Worm (Caenorhabditis elegans) whole organism, midembryonic: Measurements from ENCODE around the gene Y82E9BR.14.

Source experiments
- T22C8.4 ChIP-seq: fragments of 200-800 bp; sonication (Bioruptor generic); IDR thresholded peaks from 2 replicates; pipeline ENCODE4 v1.3.6; 2022; ENCODE audit warnings: missing genetic modification characterization, missing compliant biosample characterization
- cog-1 ChIP-seq: sonication (generic microtip); optimal IDR thresholded peaks from 2 replicates; lab custom pipeline; 2016; ENCODE audit warnings: missing genetic modification characterization, missing compliant biosample characterization
- flt-1 ChIP-seq: fragments of 200-800 bp; sonication (Bioruptor generic); IDR thresholded peaks from 2 replicates; pipeline ENCODE4 v1.3.6; 2022; ENCODE audit warnings: missing genetic modification characterization, missing compliant biosample characterization
- klf-2 ChIP-seq: fragments of 200-800 bp; sonication (Bioruptor generic); conservative IDR thresholded peaks from 2 replicates; pipeline ENCODE4 v1.3.6; 2022; ENCODE audit warnings: missing genetic modification reagents, missing genetic modification characterization, missing compliant biosample characterization
- med-1 ChIP-seq: sonication (generic microtip); optimal IDR thresholded peaks from 2 replicates; lab custom pipeline; 2017; ENCODE audit warnings: missing genetic modification characterization, mild to moderate bottlenecking, missing compliant biosample characterization, antibody characterized with exemption, missing genetic modification reagents; ENCODE audit not compliant: insufficient read depth
- ref-1 ChIP-seq: fragments of 200-800 bp; sonication (Bioruptor generic); conservative IDR thresholded peaks from 2 replicates; pipeline ENCODE4 v1.3.6; 2022; ENCODE audit warnings: missing genetic modification reagents, missing genetic modification characterization, missing compliant biosample characterization
- tab-1 ChIP-seq: fragments of 200-800 bp; sonication (Bioruptor generic); IDR thresholded peaks from 2 replicates; pipeline ENCODE4 v1.3.6; 2022; ENCODE audit warnings: missing genetic modification characterization, missing compliant biosample characterization
- ztf-23 ChIP-seq: fragments of 200-800 bp; sonication (Bioruptor generic); IDR thresholded peaks from 2 replicates; pipeline ENCODE4 v1.3.6; 2022; ENCODE audit warnings: missing genetic modification reagents, missing genetic modification characterization, missing compliant biosample characterization
- ztf-29 ChIP-seq: fragments of 200-800 bp; sonication (Bioruptor generic); IDR thresholded peaks from 2 replicates; pipeline ENCODE4 v1.3.6; 2022; ENCODE audit warnings: missing genetic modification reagents, missing genetic modification characterization, missing compliant biosample characterization

Y82E9BR.14 gene

DNA sequence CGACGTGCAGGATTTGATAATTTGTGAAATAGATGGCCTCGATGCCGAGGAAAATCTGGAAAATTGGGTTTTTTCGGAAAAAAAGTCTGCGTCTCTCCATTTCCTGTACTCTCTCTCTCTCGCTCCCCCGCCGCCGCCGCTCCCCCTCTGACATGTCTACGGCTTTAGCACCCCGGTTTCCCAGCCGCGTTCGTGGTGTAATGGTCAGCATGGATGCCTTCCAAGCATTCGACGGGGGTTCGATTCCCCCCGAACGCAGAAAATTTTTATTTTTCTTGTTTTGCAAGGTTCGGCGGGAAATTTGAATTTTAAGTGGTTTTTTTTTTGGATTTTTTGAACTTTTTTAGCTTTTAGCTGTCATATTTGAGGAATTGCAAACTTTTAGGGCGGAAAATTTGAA is 10.4 kb upstream of the Y82E9BR.14 start:
- TF ChIP-seq cog-1 (tag; lab: Kevin White, UChicago) (peak; percentile 73), ref-1 (GFP tag; lab: Robert Waterston, UW) (peak; percentile 70), med-1 (GFP tag; lab: Kevin White, UChicago) (no peak), T22C8.4 (GFP tag; lab: Robert Waterston, UW) (peak; percentile 72), klf-2 (GFP tag; lab: Robert Waterston, UW) (peak; percentile 80), ztf-23 (GFP tag; lab: Robert Waterston, UW) (peak; percentile 90), ztf-29 (GFP tag; lab: Robert Waterston, UW) (peak; percentile 64), flt-1 (peak; percentile 77), tab-1 (GFP tag; lab: Robert Waterston, UW) (peak; percentile 87)

DNA sequence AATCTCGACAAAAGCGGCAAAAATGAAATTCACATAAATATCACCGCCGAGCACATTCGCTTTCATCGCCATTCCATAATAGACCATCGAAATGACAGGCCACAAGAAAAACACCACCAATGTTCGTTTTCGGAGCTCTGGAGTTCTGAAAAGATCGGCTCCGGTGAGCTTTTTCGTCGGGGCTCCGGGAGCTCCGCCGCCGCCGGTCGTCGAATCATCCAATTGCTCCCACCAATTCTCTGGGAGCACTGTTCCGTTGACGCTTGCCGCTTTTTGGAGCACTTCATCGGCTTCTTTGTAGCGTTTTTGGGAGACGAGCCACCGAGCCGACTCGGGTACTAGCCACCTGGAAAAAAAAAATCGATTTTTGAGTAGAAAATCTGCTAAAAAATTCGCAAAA is 7.5 kb upstream of the Y82E9BR.14 start:
- TF ChIP-seq tab-1 (GFP tag; lab: Robert Waterston, UW) (no peak), med-1 (GFP tag; lab: Kevin White, UChicago) (no peak), ref-1 (GFP tag; lab: Robert Waterston, UW) (no peak)

DNA sequence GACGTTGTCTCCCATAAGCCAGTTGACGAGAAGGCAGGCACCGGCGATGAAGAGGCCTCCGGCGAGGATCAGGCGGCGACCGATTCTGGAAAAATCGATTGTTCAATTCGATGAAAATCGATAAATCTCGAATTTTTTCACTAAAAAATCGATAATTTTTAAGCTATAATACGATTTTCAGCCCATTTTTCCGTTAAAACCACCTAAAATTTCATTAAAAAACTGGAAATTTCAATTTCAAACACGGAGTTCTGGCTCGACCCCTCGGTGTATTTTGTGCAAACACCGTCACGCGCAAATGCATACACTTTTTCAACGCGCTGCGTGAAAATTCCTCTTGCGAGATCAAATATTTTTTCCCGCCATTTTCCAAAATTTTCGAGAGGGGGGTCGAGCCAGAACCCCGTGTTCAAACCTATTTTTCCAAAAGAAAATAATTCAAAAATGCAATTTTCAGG is 6.5 kb upstream of the Y82E9BR.14 start:
- TF ChIP-seq T22C8.4 (GFP tag; lab: Robert Waterston, UW), result peak; percentile 57

DNA sequence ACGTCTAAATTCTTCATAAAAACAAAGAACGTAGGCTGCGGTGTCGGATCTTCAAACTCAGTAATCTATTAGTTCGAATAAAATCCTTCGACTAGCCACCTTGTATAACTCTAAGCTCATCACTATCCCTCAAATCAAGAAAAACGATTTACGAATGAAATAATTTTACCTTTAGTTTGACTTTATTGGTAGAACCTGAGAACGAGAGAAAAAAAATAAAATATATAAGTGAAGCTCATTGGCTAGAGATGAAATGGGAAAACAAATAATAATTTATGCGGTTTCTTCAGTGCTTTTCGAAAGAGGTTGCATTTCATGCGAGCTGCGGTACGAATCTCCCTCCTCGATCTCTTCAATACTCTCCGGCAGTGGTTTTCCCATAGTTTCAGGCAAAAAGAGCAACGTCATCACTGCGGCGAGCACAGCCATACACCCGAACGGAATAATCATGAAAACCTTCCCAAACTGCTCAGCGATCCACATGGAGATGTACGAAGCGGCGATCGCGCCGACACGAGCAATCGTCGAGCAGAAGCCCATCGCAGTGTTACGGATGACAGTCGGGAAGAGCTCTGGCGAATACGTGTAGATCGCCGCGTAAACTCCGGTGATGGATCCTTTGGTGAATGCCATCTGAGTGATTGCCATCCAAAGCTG is 5.9 kb upstream of the Y82E9BR.14 start:
- TF ChIP-seq med-1 (GFP tag; lab: Kevin White, UChicago), result no peak
- TF ChIP-seq flt-1, result 0 out of 2 replicates have a peak, but pooled peaks have one; percentile 73
- no peak for TF ChIP-seq ztf-23 (GFP tag; lab: Robert Waterston, UW)
- TF ChIP-seq tab-1 (GFP tag; lab: Robert Waterston, UW), result no peak
- TF ChIP-seq ref-1 (GFP tag; lab: Robert Waterston, UW), result no peak

DNA sequence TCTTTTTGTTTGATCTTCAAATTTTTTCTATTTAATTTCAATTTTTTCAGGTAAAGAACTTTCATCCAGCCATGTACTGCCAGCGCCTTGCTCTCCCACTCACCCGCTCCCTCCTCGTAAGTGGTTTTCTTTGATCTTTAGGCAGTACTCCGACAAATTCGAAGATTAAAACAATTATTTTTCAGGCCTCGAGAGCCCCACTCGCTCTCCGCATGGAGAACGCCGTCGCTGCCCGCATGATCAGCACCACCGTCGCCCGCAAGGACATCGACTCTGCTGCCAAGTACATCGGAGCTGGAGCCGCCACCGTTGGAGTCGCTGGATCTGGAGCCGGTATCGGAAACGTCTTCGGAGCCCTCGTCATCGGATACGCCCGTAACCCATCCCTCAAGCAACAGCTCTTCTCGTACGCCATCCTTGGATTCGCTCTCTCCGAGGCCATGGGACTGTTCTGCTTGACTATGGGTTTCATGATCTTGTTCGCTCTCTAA is 5.3 kb upstream of the Y82E9BR.14 start, which contains the start of gene Y82E9BR.3:
Y82E9BR.3 (plus strand) TSS at position 51 of the 491 bp plus-strand sequence.
- no peak for TF ChIP-seq ztf-29 (GFP tag; lab: Robert Waterston, UW)
- no peak for TF ChIP-seq klf-2 (GFP tag; lab: Robert Waterston, UW)
- TF ChIP-seq flt-1, result no peak
- TF ChIP-seq tab-1 (GFP tag; lab: Robert Waterston, UW), result no peak
- no peak for TF ChIP-seq med-1 (GFP tag; lab: Kevin White, UChicago)
- TF ChIP-seq ref-1 (GFP tag; lab: Robert Waterston, UW), result no peak
- no peak for TF ChIP-seq cog-1 (tag; lab: Kevin White, UChicago)
- TF ChIP-seq ztf-23 (GFP tag; lab: Robert Waterston, UW), result no peak
- TF ChIP-seq T22C8.4 (GFP tag; lab: Robert Waterston, UW), result no peak

DNA sequence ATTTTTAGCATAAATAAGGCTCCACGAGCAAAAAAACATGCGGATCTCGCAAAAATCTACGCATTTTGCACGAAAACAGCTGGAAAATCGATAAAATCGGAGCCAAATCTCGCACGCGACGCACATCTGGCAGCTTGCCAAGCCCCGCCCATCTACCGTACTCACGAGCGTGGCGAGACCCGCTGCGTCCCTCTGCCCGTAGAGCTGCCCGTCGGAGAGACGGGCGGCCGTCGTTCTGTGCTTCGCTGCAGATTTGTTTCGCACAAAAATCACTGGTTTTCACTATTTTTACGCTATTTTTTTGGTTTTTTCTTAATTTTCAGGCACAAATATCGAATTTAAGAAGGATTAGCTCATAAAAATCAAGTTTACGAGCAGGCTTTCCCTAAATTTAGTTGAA is 4.8 kb upstream of the Y82E9BR.14 start:
- TF ChIP-seq ztf-29 (GFP tag; lab: Robert Waterston, UW) (0 out of 2 replicates have a peak, but pooled peaks have one; percentile 18), T22C8.4 (GFP tag; lab: Robert Waterston, UW) (peak; percentile 58), ztf-23 (GFP tag; lab: Robert Waterston, UW) (0 out of 2 replicates have a peak, but pooled peaks have one; percentile 39), flt-1 (peak; percentile 76; the same call in 1 of the 2 replicates), tab-1 (GFP tag; lab: Robert Waterston, UW) (no peak), ref-1 (GFP tag; lab: Robert Waterston, UW) (no peak), cog-1 (tag; lab: Kevin White, UChicago) (peak; percentile 45), med-1 (GFP tag; lab: Kevin White, UChicago) (peak; percentile 21)

DNA sequence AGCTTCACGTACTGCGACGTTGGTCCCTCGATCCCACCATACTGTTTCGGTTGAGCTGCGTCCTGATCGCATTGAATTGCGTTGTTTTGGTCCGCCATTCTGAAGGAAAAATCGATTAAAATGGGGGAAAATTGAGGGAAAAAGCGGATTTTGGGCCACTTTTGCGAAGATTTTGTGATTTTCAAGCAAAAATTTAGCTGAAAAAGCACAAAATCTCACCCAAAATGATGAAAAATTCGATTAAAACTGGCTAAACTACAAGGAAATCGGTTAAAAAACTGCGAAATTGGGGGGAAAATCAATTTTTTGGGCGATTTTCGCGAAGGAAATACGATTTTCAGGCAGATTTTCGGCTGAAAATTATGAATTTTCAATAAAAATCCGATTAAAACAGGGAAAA is 3.2 kb upstream of the Y82E9BR.14 start, which contains the start of gene elc-1:
elc-1 (minus strand) TSS at position 101 of the 400 bp plus-strand sequence.
- TF ChIP-seq ref-1 (GFP tag; lab: Robert Waterston, UW), result no peak
- no peak for TF ChIP-seq ztf-29 (GFP tag; lab: Robert Waterston, UW)
- no peak for TF ChIP-seq ztf-23 (GFP tag; lab: Robert Waterston, UW)
- TF ChIP-seq klf-2 (GFP tag; lab: Robert Waterston, UW), result no peak
- no peak for TF ChIP-seq cog-1 (tag; lab: Kevin White, UChicago)
- no peak for TF ChIP-seq tab-1 (GFP tag; lab: Robert Waterston, UW)
- TF ChIP-seq med-1 (GFP tag; lab: Kevin White, UChicago), result no peak
- no peak for TF ChIP-seq T22C8.4 (GFP tag; lab: Robert Waterston, UW)
- TF ChIP-seq flt-1, result no peak

DNA sequence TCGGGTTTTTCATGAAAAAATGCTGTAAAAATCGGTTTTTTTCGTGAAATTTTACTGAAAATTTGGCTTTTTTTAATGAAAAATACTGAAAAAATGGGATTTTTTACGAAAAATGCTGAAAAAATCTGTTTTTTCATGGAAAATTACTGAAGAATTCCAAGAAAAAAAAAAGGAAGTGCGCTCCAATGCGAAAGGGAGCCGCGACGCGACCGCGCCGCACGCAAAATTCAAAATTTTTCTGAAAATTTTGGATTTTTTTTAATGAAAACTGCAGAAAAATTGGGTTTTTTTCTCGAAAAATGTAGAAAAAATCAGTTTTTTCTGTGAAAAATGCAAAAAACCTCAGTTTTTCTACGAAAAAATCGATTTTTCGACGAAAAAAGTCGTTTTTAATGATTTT is 2.7 kb upstream of the Y82E9BR.14 start:
- no peak for TF ChIP-seq klf-2 (GFP tag; lab: Robert Waterston, UW)
- TF ChIP-seq tab-1 (GFP tag; lab: Robert Waterston, UW), result no peak
- TF ChIP-seq T22C8.4 (GFP tag; lab: Robert Waterston, UW), result no peak
- TF ChIP-seq ztf-23 (GFP tag; lab: Robert Waterston, UW), result no peak
- no peak for TF ChIP-seq med-1 (GFP tag; lab: Kevin White, UChicago)
- TF ChIP-seq ztf-29 (GFP tag; lab: Robert Waterston, UW), result no peak
- no peak for TF ChIP-seq ref-1 (GFP tag; lab: Robert Waterston, UW)
- TF ChIP-seq flt-1, result no peak
- TF ChIP-seq cog-1 (tag; lab: Kevin White, UChicago), result no peak

DNA sequence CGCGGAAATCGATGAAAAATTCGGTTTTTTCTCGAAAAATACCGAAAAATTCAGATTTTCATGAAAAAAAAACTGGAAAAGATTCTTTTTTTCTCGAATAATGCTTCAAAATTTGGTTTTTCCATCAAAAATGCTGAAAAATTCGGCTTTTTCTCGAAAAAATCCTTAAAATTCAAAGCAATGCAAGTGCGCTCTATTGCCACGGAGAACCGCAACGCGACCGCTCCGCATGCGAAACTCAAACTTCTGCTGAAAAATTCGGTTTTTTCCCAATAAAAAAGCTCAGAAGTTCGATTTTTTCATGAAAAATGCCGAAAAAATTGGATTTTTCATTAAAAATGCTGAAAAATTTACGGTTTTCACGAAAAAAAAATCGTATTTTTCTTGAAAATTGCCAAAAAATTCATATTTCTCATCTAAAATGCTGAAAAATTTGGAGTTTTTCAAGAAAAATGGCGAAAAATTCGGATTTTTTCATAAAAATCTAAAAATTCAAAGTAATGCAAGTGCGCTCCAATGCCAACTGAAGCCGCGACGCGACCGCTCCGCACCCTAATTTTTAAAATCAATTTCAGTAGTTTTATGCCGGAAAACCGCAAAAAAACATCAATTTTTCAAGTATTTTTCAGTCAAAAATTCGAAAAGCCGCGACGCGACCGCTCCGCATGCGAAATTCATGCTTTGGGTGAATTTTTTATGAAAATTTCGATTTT is 635 bp downstream of the Y82E9BR.14 start:
- TF ChIP-seq ztf-23 (GFP tag; lab: Robert Waterston, UW) (no peak), ref-1 (GFP tag; lab: Robert Waterston, UW) (no peak), med-1 (GFP tag; lab: Kevin White, UChicago) (no peak), cog-1 (tag; lab: Kevin White, UChicago) (no peak), tab-1 (GFP tag; lab: Robert Waterston, UW) (no peak), flt-1 (no peak), klf-2 (GFP tag; lab: Robert Waterston, UW) (no peak), ztf-29 (GFP tag; lab: Robert Waterston, UW) (no peak), T22C8.4 (GFP tag; lab: Robert Waterston, UW) (no peak)
